Worm (Caenorhabditis elegans): ENCODE results near the gene F56B6.6.

F56B6.6 gene

DNA sequence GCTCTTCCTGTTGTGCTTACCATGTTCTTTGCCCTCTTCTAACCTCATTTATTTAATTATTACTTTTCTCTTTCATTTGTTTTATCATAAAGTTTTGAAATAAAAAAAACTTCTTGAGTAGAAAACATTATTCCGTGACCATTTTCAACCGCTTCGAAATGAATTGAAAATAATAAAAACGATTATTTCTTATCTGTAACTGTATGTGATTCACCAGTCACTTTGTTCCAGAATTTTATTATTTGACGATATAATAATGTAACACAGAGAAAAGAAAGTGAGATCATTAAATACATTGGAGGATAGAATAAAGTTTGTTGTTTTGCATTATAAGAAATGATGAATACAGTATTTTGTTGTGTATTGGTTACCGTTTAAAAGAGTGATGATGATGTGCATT, 27.8 kb downstream of the F56B6.6 start:
- TF ChIP-seq eor-1 (tag; optimal IDR thresholded peaks at IDR 0.05), result no peak
- peak; percentile 59 for TF ChIP-seq elt-2 (tag; optimal IDR thresholded peaks at IDR 0.05)
- peak; percentile 70 for TF ChIP-seq pqm-1 (tag; optimal IDR thresholded peaks at IDR 0.05)
- peak; percentile 41 for TF ChIP-seq pha-4 (tag; optimal IDR thresholded peaks at IDR 0.05)

DNA sequence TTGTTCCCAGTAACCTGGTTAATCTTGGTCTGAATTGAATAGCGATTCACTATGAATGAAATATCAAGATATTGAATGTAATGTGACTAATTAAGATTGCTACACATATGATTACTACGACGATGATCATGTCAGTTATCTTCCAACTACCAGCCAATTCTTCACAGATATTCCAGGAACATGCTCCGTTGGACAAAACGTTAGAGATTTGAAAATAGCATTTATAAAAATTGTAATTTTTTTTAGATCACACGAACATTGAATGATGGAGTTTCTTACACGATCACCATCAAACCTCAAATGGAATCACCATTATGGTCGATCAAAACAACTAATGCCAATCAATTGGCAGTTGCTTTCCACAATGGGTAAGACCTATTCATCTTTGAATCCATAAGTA, 29.8 kb downstream of the F56B6.6 start:
- no peak for TF ChIP-seq unc-39 (tag; optimal IDR thresholded peaks at IDR 0.05)
- TF ChIP-seq ceh-82 (tag; optimal IDR thresholded peaks at IDR 0.05), result no peak
- TF ChIP-seq egl-5 (tag; optimal IDR thresholded peaks at IDR 0.05), result no peak
- no peak for TF ChIP-seq mdl-1 (tag; optimal IDR thresholded peaks at IDR 0.05)
- TF ChIP-seq ceh-28 (tag; optimal IDR thresholded peaks at IDR 0.05), result no peak

DNA sequence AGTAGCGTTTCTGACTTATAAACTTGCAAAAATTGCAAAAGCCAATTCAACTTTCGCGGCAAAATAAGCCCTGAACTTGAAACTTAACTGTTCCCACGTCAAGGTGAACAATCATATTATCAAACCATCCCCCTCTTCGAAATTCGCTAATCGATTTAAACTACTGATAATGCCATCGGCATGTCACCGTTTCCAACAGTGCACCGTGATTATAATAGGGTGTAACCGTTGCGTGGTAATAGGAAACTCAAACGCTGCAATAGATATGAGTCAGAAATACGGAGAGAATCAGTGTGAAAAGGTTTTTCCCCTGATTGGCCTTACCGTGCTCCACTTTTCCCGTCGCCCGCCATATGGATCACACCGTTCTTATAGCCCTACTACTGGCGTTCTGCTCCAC, 31.9 kb downstream of the F56B6.6 start:
- TF ChIP-seq lin-39 (tag; optimal IDR thresholded peaks at IDR 0.05) (no peak), jun-1 (tag; optimal IDR thresholded peaks at IDR 0.05) (no peak), nhr-23 (tag; optimal IDR thresholded peaks at IDR 0.05) (no peak), nhr-12 (tag; optimal IDR thresholded peaks at IDR 0.05) (no peak), ztf-11 (tag; optimal IDR thresholded peaks at IDR 0.05) (no peak), ZK546.5 (tag; optimal IDR thresholded peaks at IDR 0.05) (no peak), daf-12 (tag; optimal IDR thresholded peaks at IDR 0.05) (no peak), lsy-12 (tag; optimal IDR thresholded peaks at IDR 0.05) (no peak), egl-5 (tag; optimal IDR thresholded peaks at IDR 0.05) (no peak), aly-2 (tag; optimal IDR thresholded peaks at IDR 0.05) (no peak), ceh-9 (tag; optimal IDR thresholded peaks at IDR 0.05) (no peak), elt-2 (tag; optimal IDR thresholded peaks at IDR 0.05) (peak; percentile 87), tbx-2 (tag; optimal IDR thresholded peaks at IDR 0.05) (no peak), pqm-1 (tag; optimal IDR thresholded peaks at IDR 0.05) (peak; percentile 90)

DNA sequence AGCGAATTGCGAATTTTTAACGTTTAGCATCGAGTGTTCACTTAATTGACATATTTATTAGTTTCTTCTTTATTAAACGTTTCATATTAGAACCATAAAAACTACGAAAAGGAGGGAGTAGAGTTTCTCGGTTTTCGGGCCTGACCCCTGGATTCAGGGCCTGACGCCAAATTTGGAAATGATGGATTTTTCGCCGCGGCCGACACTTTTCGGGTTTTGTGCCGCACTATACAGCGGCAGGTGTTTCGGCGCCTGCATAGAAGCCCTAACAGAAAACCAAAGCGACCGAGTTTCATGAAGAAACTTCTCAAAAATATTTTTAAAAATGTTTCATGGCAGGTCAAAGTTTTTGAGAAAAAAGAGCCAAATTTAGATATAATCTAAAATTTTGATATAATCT, 32.5 kb downstream of the F56B6.6 start:
- TF ChIP-seq egl-27 (tag; optimal IDR thresholded peaks at IDR 0.05) (no peak), nhr-43 (tag; optimal IDR thresholded peaks at IDR 0.05; ENCODE audit: poor library complexity, severe bottlenecking) (no peak), ceh-82 (tag; optimal IDR thresholded peaks at IDR 0.05) (no peak), pha-4 (tag; optimal IDR thresholded peaks at IDR 0.05) (no peak), zag-1 (tag; optimal IDR thresholded peaks at IDR 0.05) (no peak), egl-5 (tag; optimal IDR thresholded peaks at IDR 0.05) (no peak), snpc-4 (tag; optimal IDR thresholded peaks at IDR 0.05) (no peak), ztf-11 (tag; optimal IDR thresholded peaks at IDR 0.05) (no peak)

DNA sequence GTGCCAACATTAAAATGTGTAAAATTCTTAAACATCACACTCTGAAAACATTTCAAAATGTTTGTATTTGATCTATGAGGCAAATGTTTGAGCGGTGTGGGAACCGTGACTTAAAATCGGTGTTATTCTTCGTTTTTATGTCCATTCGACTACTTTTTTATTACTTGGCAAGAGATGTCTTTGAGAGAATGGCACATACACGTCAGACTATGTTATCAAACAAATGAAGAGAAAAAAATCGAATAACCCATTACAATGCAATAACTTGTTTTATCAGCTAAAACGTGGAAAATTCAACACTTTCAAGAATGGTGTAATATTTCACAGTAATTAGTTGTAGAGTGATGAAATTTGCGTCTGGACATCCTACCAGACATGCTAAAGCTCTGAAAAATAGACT, 33.0 kb downstream of the F56B6.6 start:
- TF ChIP-seq pqm-1 (tag; optimal IDR thresholded peaks at IDR 0.05) (peak; percentile 59), elt-2 (tag; optimal IDR thresholded peaks at IDR 0.05) (peak; percentile 72), jun-1 (tag; optimal IDR thresholded peaks at IDR 0.05) (peak; percentile 14), ama-1 (optimal IDR thresholded peaks at IDR 0.05) (no peak), nfya-1 (tag; optimal IDR thresholded peaks at IDR 0.05; ENCODE audit: insufficient read depth) (no peak), sea-2 (GFP tag; optimal IDR thresholded peaks at IDR 0.05) (no peak), lin-15B (tag; optimal IDR thresholded peaks at IDR 0.05) (no peak), ZK546.5 (tag; optimal IDR thresholded peaks at IDR 0.05) (no peak), nhr-77 (tag; optimal IDR thresholded peaks at IDR 0.05) (no peak)

DNA sequence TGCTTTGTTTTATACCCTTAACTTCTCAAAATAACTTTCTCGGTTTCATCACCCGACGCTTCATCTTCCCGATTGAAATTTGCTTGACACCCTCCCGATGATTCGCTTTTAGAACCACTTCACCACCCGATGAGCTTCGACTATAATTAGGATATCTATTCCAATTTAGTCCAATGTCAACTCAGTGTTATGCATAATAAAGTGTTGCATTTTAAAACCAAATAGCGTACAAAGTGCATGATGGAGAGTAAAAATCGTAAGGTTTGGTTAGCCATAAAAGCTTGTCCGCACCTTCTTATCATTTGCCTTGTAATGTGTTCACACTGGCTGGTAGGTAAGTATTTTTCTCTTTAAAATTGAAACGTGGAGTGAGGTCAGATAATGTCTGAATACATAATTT, 33.9 kb downstream of the F56B6.6 start, which contains the start of gene C12D12.1:
Gene C12D12.1 (plus strand): TSS at position 301 of the 400 bp plus-strand sequence.
- no peak for TF ChIP-seq snpc-4 (tag; optimal IDR thresholded peaks at IDR 0.05)
- no peak for TF ChIP-seq mdl-1 (tag; optimal IDR thresholded peaks at IDR 0.05)
- no peak for TF ChIP-seq skn-1 (tag; optimal IDR thresholded peaks at IDR 0.05)
- peak; percentile 24 for TF ChIP-seq elt-2 (tag; optimal IDR thresholded peaks at IDR 0.05)
- no peak for TF ChIP-seq sea-2 (GFP tag; optimal IDR thresholded peaks at IDR 0.05)
- TF ChIP-seq pqm-1 (tag; optimal IDR thresholded peaks at IDR 0.05), result peak; percentile 16
- no peak for TF ChIP-seq nhr-237 (tag; optimal IDR thresholded peaks at IDR 0.05)
- no peak for TF ChIP-seq fos-1 (tag; optimal IDR thresholded peaks at IDR 0.05)
